Fruit fly (Drosophila melanogaster) whole organism, prepupa: ENCODE results near the gene CG5846.
A peak's percentile ranks its signal among the peaks of the same experiment; 100 is the strongest.

ENCODE experiments used
- Blimp-1 ChIP-seq: fragments of 200-800 bp; sonication (Bioruptor generic); optimal IDR thresholded peaks from 3 replicates; lab custom pipeline; 2017; ENCODE audit warnings: missing biosample characterization, missing genetic modification characterization, mild to moderate bottlenecking, moderate library complexity, missing genetic modification reagents
- CG10631 ChIP-seq: fragments of 200-800 bp; sonication (Bioruptor generic); optimal IDR thresholded peaks from 2 replicates; lab custom pipeline; 2016; ENCODE audit warnings: missing biosample characterization, missing genetic modification characterization
- CG11294 ChIP-seq: fragments of 200-800 bp; sonication (Bioruptor generic); IDR thresholded peaks from 2 replicates; pipeline ENCODE4 v1.3.6; 2022; ENCODE audit warnings: missing biosample characterization, missing genetic modification characterization
- CG15336 ChIP-seq: fragments of 200-800 bp; sonication (Bioruptor generic); IDR thresholded peaks from 2 replicates; pipeline ENCODE4 v1.3.6; 2022; ENCODE audit warnings: missing biosample characterization, missing genetic modification characterization
- CG1621 ChIP-seq: fragments of 200-800 bp; sonication (Bioruptor generic); optimal IDR thresholded peaks from 3 replicates; lab custom pipeline; 2018; ENCODE audit warnings: missing biosample characterization, mild to moderate bottlenecking, missing genetic modification characterization
- CG16779 ChIP-seq: fragments of 200-800 bp; sonication (Bioruptor generic); optimal IDR thresholded peaks from 3 replicates; lab custom pipeline; 2017; ENCODE audit warnings: missing biosample characterization, mild to moderate bottlenecking, missing genetic modification characterization
- CG3032 ChIP-seq: fragments of 200-800 bp; optimal IDR thresholded peaks from 2 replicates; lab custom pipeline; 2019; ENCODE audit warnings: missing biosample characterization, mild to moderate bottlenecking, missing genetic modification characterization, moderate library complexity
- CG31627 ChIP-seq: fragments of 200-800 bp; sonication (Bioruptor generic); optimal IDR thresholded peaks from 3 replicates; lab custom pipeline; 2016; ENCODE audit warnings: missing biosample characterization, missing genetic modification characterization
- CG32006 ChIP-seq: fragments of 200-800 bp; sonication (Bioruptor generic); optimal IDR thresholded peaks from 3 replicates; lab custom pipeline; 2017; ENCODE audit warnings: missing biosample characterization, mild to moderate bottlenecking, missing genetic modification characterization
- CG34406 ChIP-seq: fragments of 200-800 bp; sonication (Bioruptor generic); optimal IDR thresholded peaks from 3 replicates; lab custom pipeline; 2016; ENCODE audit warnings: missing biosample characterization, missing genetic modification characterization
- CG4318 ChIP-seq: fragments of 200-800 bp; sonication (Bioruptor generic); optimal IDR thresholded peaks from 3 replicates; lab custom pipeline; 2017; ENCODE audit warnings: missing biosample characterization, mild to moderate bottlenecking, missing genetic modification characterization
- CG6163 ChIP-seq: fragments of 200-800 bp; sonication (Bioruptor generic); IDR thresholded peaks from 3 replicates; pipeline ENCODE4 v1.3.6; 2022; ENCODE audit warnings: missing biosample characterization, missing genetic modification characterization
- CG6792 ChIP-seq: fragments of 200-800 bp; sonication (Bioruptor generic); optimal IDR thresholded peaks from 3 replicates; lab custom pipeline; 2016; ENCODE audit warnings: missing biosample characterization, missing genetic modification characterization
- CG6808 ChIP-seq: fragments of 200-800 bp; sonication (Bioruptor generic); optimal IDR thresholded peaks from 3 replicates; lab custom pipeline; 2017; ENCODE audit warnings: missing biosample characterization, missing genetic modification characterization, mild to moderate bottlenecking, moderate library complexity, missing genetic modification reagents
- CG6854 ChIP-seq: fragments of 200-800 bp; sonication (Bioruptor generic); optimal IDR thresholded peaks from 2 replicates; lab custom pipeline; 2017; ENCODE audit warnings: missing biosample characterization, mild to moderate bottlenecking, missing genetic modification characterization
- CG7368 ChIP-seq: fragments of 200-800 bp; sonication (Bioruptor generic); optimal IDR thresholded peaks from 3 replicates; lab custom pipeline; 2016; ENCODE audit warnings: missing biosample characterization, missing genetic modification characterization
- CG8119 ChIP-seq: fragments of 200-800 bp; sonication (Bioruptor generic); IDR thresholded peaks from 3 replicates; pipeline ENCODE4 v1.3.6; 2022; ENCODE audit warnings: missing biosample characterization, missing genetic modification characterization
- CG8632 ChIP-seq: fragments of 200-800 bp; sonication (Bioruptor generic); optimal IDR thresholded peaks from 3 replicates; lab custom pipeline; 2016; ENCODE audit warnings: missing biosample characterization, missing genetic modification characterization
- CG9139 ChIP-seq: fragments of 200-800 bp; sonication (Bioruptor generic); optimal IDR thresholded peaks from 3 replicates; lab custom pipeline; 2017; ENCODE audit warnings: missing biosample characterization, mild to moderate bottlenecking, missing genetic modification characterization
- Eip75B ChIP-seq: fragments of 200-800 bp; sonication (Bioruptor generic); optimal IDR thresholded peaks from 3 replicates; lab custom pipeline; 2016; ENCODE audit warnings: missing biosample characterization, missing genetic modification characterization
- Eip78C ChIP-seq: fragments of 200-800 bp; sonication (Bioruptor generic); peaks from one replicate; lab custom pipeline; 2016; ENCODE audit warnings: missing biosample characterization, missing genetic modification characterization
- Eip93F ChIP-seq: fragments of 200-800 bp; sonication (Bioruptor generic); optimal IDR thresholded peaks from 2 replicates; lab custom pipeline; 2016; ENCODE audit warnings: missing biosample characterization, mild to moderate bottlenecking, missing genetic modification characterization
- Ets96B ChIP-seq: fragments of 200-800 bp; optimal IDR thresholded peaks from 2 replicates; lab custom pipeline; 2019; ENCODE audit warnings: missing biosample characterization, mild to moderate bottlenecking, missing genetic modification characterization, moderate library complexity
- Gug ChIP-seq: fragments of 200-800 bp; sonication (Bioruptor generic); IDR thresholded peaks from 2 replicates; pipeline ENCODE4 v1.3.6; 2022; ENCODE audit warnings: missing biosample characterization, missing genetic modification characterization
- Hr38 ChIP-seq: sonication (Bioruptor generic); optimal IDR thresholded peaks from 2 replicates; lab custom pipeline; 2016; ENCODE audit warnings: missing biosample characterization, missing genetic modification characterization
- Hr39 ChIP-seq: fragments of 200-800 bp; sonication (Bioruptor generic); optimal IDR thresholded peaks from 2 replicates; lab custom pipeline; 2016; ENCODE audit warnings: missing biosample characterization, missing genetic modification characterization
- Hr4 ChIP-seq: fragments of 200-800 bp; sonication (Bioruptor generic); optimal IDR thresholded peaks from 3 replicates; lab custom pipeline; 2016; ENCODE audit warnings: missing biosample characterization, missing genetic modification characterization
- Met ChIP-seq: fragments of 200-800 bp; sonication (Bioruptor generic); optimal IDR thresholded peaks from 3 replicates; lab custom pipeline; 2016; ENCODE audit warnings: missing biosample characterization, missing genetic modification characterization
- OdsH ChIP-seq: fragments of 200-800 bp; sonication (Bioruptor generic); optimal IDR thresholded peaks from 3 replicates; lab custom pipeline; 2016; ENCODE audit warnings: missing biosample characterization, missing genetic modification characterization
- Smox ChIP-seq: fragments of 200-800 bp; sonication (Bioruptor generic); optimal IDR thresholded peaks from 3 replicates; lab custom pipeline; 2016; ENCODE audit warnings: missing biosample characterization, missing genetic modification characterization
- Sox14 ChIP-seq: fragments of 200-800 bp; sonication (Bioruptor generic); optimal IDR thresholded peaks from 3 replicates; lab custom pipeline; 2016; ENCODE audit warnings: missing biosample characterization, missing genetic modification characterization
- achi ChIP-seq: fragments of 200-800 bp; sonication (Bioruptor generic); optimal IDR thresholded peaks from 3 replicates; lab custom pipeline; 2016; ENCODE audit warnings: missing biosample characterization, missing genetic modification characterization
- acj6 ChIP-seq: fragments of 200-800 bp; sonication (Bioruptor generic); optimal IDR thresholded peaks from 3 replicates; lab custom pipeline; 2016; ENCODE audit warnings: missing biosample characterization, missing genetic modification characterization
- dac ChIP-seq: fragments of 200-800 bp; sonication (Bioruptor generic); optimal IDR thresholded peaks from 2 replicates; lab custom pipeline; 2017; ENCODE audit warnings: missing biosample characterization, mild to moderate bottlenecking, missing genetic modification characterization
- dsx ChIP-seq: fragments of 200-800 bp; optimal IDR thresholded peaks from 3 replicates; lab custom pipeline; 2019; ENCODE audit warnings: missing biosample characterization, mild to moderate bottlenecking, missing genetic modification characterization, moderate library complexity; ENCODE audit not compliant: poor library complexity, severe bottlenecking
- eg ChIP-seq: fragments of 200-800 bp; sonication (Bioruptor generic); IDR thresholded peaks from 3 replicates; pipeline ENCODE4 v1.3.6; 2022; ENCODE audit warnings: missing biosample characterization, missing genetic modification characterization
- esn ChIP-seq: fragments of 200-800 bp; sonication (Bioruptor generic); optimal IDR thresholded peaks from 2 replicates; lab custom pipeline; 2016; ENCODE audit warnings: missing biosample characterization, mild to moderate bottlenecking, missing genetic modification characterization, moderate library complexity
- fkh ChIP-seq: fragments of 200-800 bp; sonication (Bioruptor generic); optimal IDR thresholded peaks from 3 replicates; lab custom pipeline; 2017; ENCODE audit warnings: missing biosample characterization, mild to moderate bottlenecking, missing genetic modification characterization, moderate library complexity
- net ChIP-seq: fragments of 200-800 bp; sonication (Bioruptor generic); optimal IDR thresholded peaks from 3 replicates; lab custom pipeline; 2016; ENCODE audit warnings: missing biosample characterization, missing genetic modification characterization
- pdm3 ChIP-seq: fragments of 200-800 bp; sonication (Bioruptor generic); optimal IDR thresholded peaks from 3 replicates; lab custom pipeline; 2016; ENCODE audit warnings: missing biosample characterization, missing genetic modification characterization
- salr ChIP-seq, 2 experiments: fragments of 200-800 bp; sonication (Bioruptor generic); optimal IDR thresholded peaks; 3 replicates each; lab custom pipeline; 2016 to 2018; ENCODE audit warnings: missing biosample characterization in 2 of 2, missing genetic modification characterization in 2 of 2, mild to moderate bottlenecking in 1 of 2
- ss ChIP-seq, 2 experiments: fragments of 200-800 bp; sonication (Bioruptor generic); optimal IDR thresholded peaks; 2 replicates in 1 of 2; 3 replicates in 1 of 2; lab custom pipeline; 2017 to 2018; ENCODE audit warnings: mild to moderate bottlenecking in 2 of 2, missing biosample characterization in 2 of 2, missing genetic modification characterization in 2 of 2, moderate library complexity in 1 of 2
- svp ChIP-seq: fragments of 200-800 bp; sonication (Bioruptor generic); peaks from one replicate; lab custom pipeline; 2016; ENCODE audit warnings: missing biosample characterization, missing genetic modification characterization
- topi ChIP-seq: fragments of 200-800 bp; sonication (Bioruptor generic); optimal IDR thresholded peaks from 3 replicates; lab custom pipeline; 2016; ENCODE audit warnings: missing biosample characterization, missing genetic modification characterization
- vri ChIP-seq: fragments of 200-800 bp; sonication (Bioruptor generic); optimal IDR thresholded peaks from 3 replicates; lab custom pipeline; 2016; ENCODE audit warnings: missing biosample characterization, mild to moderate bottlenecking, missing genetic modification characterization

CG5846 gene

dm6 chr2L:9948520-9948858 lies 8.5 kb downstream of the CG5846 start:
- no peak for TF ChIP-seq fkh (GFP tag; lab: Kevin White, UChicago)
- peak; percentile 0 for TF ChIP-seq CG6808 (GFP tag; lab: Kevin White, UChicago)
- TF ChIP-seq svp (GFP tag; lab: Kevin White, UChicago), result peak; percentile 89
- TF ChIP-seq dsx, result no peak
- TF ChIP-seq vri, result no peak
- no peak for TF ChIP-seq Eip75B (GFP tag; lab: Kevin White, UChicago)
- TF ChIP-seq CG1621 (tag; lab: Kevin White, UChicago), result no peak
- no peak for TF ChIP-seq CG6854 (GFP tag; lab: Kevin White, UChicago)
- no peak for TF ChIP-seq dac

dm6 chr2L:9947738-9948519 lies 9.1 kb downstream of the CG5846 start:
- peak; percentile 22 for TF ChIP-seq Smox
- TF ChIP-seq acj6 (GFP tag; lab: Kevin White, UChicago), result no peak
- TF ChIP-seq CG6163, result 0 out of 3 replicates have a peak, but pooled peaks have one; percentile 49
- TF ChIP-seq CG31627, result peak; percentile 4
- TF ChIP-seq esn (GFP tag; lab: Kevin White, UChicago), result peak; percentile 50
- TF ChIP-seq CG1621 (tag; lab: Kevin White, UChicago), result peak; percentile 13
- peak; percentile 5 for TF ChIP-seq Hr4 (GFP tag; lab: Kevin White, UChicago)
- peak; percentile 29 for TF ChIP-seq pdm3 (GFP tag; lab: Kevin White, UChicago)
- peak; percentile 99 for TF ChIP-seq vri
- TF ChIP-seq CG9139, result no peak
- TF ChIP-seq svp (GFP tag; lab: Kevin White, UChicago), result no peak
- TF ChIP-seq eg (GFP tag; lab: Robert Waterston, UW), result peak; percentile 23; the same call in 1 of the 3 replicates
- TF ChIP-seq CG32006 (GFP tag; lab: Kevin White, UChicago), result peak; percentile 46
- peak; percentile 0 to 14 for TF ChIP-seq ss (GFP tag; optimal IDR thresholded peaks at IDR 0.05; lab: Kevin White, UChicago)
- TF ChIP-seq Eip78C (GFP tag; lab: Kevin White, UChicago), result peak; percentile 85
- TF ChIP-seq Hr38 (GFP tag; lab: Kevin White, UChicago), result no peak
- TF ChIP-seq Sox14 (GFP tag; lab: Kevin White, UChicago), result peak; percentile 34
- TF ChIP-seq Met (GFP tag; lab: Kevin White, UChicago), result no peak
- TF ChIP-seq salr (GFP tag; optimal IDR thresholded peaks at IDR 0.05; lab: Kevin White, UChicago), result peak in 1 of 2 experiments; percentile 12
- TF ChIP-seq Eip93F (GFP tag; lab: Kevin White, UChicago), result peak; percentile 87
- peak; percentile 10 for TF ChIP-seq OdsH (GFP tag; lab: Kevin White, UChicago)
- TF ChIP-seq topi (GFP tag; lab: Kevin White, UChicago), result peak; percentile 22
- TF ChIP-seq CG10631, result no peak
- peak; percentile 6 for TF ChIP-seq Hr39 (GFP tag; lab: Kevin White, UChicago)

dm6 chr2L:9947265-9947664 lies 9.8 kb downstream of the CG5846 start, which contains the start of gene CG5853:
TSS of gene CG5853 (minus strand) at chr2L:9947648.
- TF ChIP-seq CG9139 (peak; percentile 67), esn (GFP tag; lab: Kevin White, UChicago) (peak; percentile 5), eg (GFP tag; lab: Robert Waterston, UW) (peak; percentile 68; the same call in 2 of the 3 replicates), Blimp-1 (GFP tag; lab: Kevin White, UChicago) (no peak), Met (GFP tag; lab: Kevin White, UChicago) (peak; percentile 35), CG6792 (GFP tag; lab: Kevin White, UChicago) (peak; percentile 5), CG1621 (tag; lab: Kevin White, UChicago) (peak; percentile 64), CG15336 (GFP tag; lab: Robert Waterston, UW) (peak; percentile 48; the same call in 1 of the 2 replicates), CG6808 (GFP tag; lab: Kevin White, UChicago) (peak; percentile 10), net (GFP tag; lab: Kevin White, UChicago) (peak; percentile 50), CG8632 (peak; percentile 16), Hr4 (GFP tag; lab: Kevin White, UChicago) (no peak), Sox14 (GFP tag; lab: Kevin White, UChicago) (peak; percentile 76), CG11294 (no peak), CG16779 (tag; lab: Kevin White, UChicago) (peak; percentile 65), salr (GFP tag; optimal IDR thresholded peaks at IDR 0.05; lab: Kevin White, UChicago) (peak in 1 of 2 experiments; percentile 32), CG6854 (GFP tag; lab: Kevin White, UChicago) (peak; percentile 82), CG32006 (GFP tag; lab: Kevin White, UChicago) (no peak), Ets96B (tag; lab: Kevin White, UChicago) (peak; percentile 4), CG4318 (GFP tag; lab: Kevin White, UChicago) (no peak), CG8119 (GFP tag; lab: Robert Waterston, UW) (peak; percentile 16; the same call in 1 of the 3 replicates), CG3032 (tag; lab: Kevin White, UChicago) (peak; percentile 3), CG7368 (GFP tag; lab: Kevin White, UChicago) (peak; percentile 26), achi (GFP tag; lab: Kevin White, UChicago) (peak; percentile 34), CG10631 (no peak), CG34406 (no peak), Gug (GFP tag; lab: Robert Waterston, UW) (no peak), dsx (peak; percentile 63)
